Fruit fly (Drosophila melanogaster) whole organism, pupa: ENCODE measurements around the gene CG6511.

Experiments used
- CG17806 ChIP-seq: fragments of 200-800 bp; sonication (Bioruptor generic); optimal IDR thresholded peaks from 2 replicates; lab custom pipeline; 2018; ENCODE audit warnings: missing biosample characterization, mild to moderate bottlenecking, missing genetic modification characterization, moderate library complexity
- CG32121 ChIP-seq: fragments of 200-800 bp; sonication (Bioruptor generic); IDR thresholded peaks from 2 replicates; pipeline ENCODE4 v1.3.6; 2022; ENCODE audit warnings: missing biosample characterization, missing genetic modification characterization
- CG4496 ChIP-seq: fragments of 200-800 bp; sonication (Bioruptor generic); IDR thresholded peaks from 3 replicates; pipeline ENCODE4 v1.3.6; 2022; ENCODE audit warnings: missing biosample characterization, missing genetic modification characterization
- CG8159 ChIP-seq: fragments of 200-800 bp; sonication (Bioruptor generic); optimal IDR thresholded peaks from 3 replicates; lab custom pipeline; 2018; ENCODE audit warnings: missing biosample characterization, mild to moderate bottlenecking, missing genetic modification characterization, moderate library complexity
- Pif1A ChIP-seq: fragments of 200-800 bp; sonication (Bioruptor generic); optimal IDR thresholded peaks from 3 replicates; lab custom pipeline; 2016; ENCODE audit warnings: missing biosample characterization, missing genetic modification characterization
- Pif1B ChIP-seq: fragments of 200-800 bp; sonication (Bioruptor generic); optimal IDR thresholded peaks from 3 replicates; lab custom pipeline; 2016; ENCODE audit warnings: missing biosample characterization, missing genetic modification characterization

DNA sequence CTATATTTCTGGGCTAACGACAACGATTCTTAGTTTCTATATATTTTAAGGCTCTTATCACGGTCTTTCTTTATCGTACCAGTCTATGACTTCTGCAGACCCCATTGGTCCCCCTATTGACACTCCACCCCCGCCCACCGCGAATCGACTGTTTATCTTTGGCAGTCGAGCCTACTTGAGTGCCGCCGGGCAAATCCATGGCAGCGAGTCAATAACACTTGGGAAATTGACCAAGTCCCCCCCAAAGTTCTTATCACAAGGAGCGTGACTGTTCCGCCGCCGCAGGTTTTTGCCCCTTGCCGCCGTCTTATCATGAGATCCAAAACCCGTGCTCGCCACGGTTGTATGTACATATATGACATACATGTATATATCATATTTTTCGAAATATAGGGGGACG lies 21.5 kb upstream of the CG6511 start:
- TF ChIP-seq Pif1A (GFP tag; lab: Kevin White, UChicago), result no peak
- peak; percentile 32; the same call in 1 of the 2 replicates for TF ChIP-seq CG32121 (GFP tag; lab: Robert Waterston, UW)
- no peak for TF ChIP-seq CG4496
- no peak for TF ChIP-seq CG17806
- TF ChIP-seq CG8159 (tag; lab: Kevin White, UChicago), result no peak
- no peak for TF ChIP-seq Pif1B (GFP tag; lab: Kevin White, UChicago)
